Fruit fly (Drosophila melanogaster) whole organism, embryonic: ENCODE measurements around the gene mRpL28.

ENCODE experiments used
- Atf-2 ChIP-seq: fragments of 200-800 bp; sonication (Bioruptor generic); optimal IDR thresholded peaks from 2 replicates; lab custom pipeline; 2016; ENCODE audit warnings: missing biosample characterization, missing genetic modification characterization
- BEAF-32 ChIP-seq: fragments of 200-800 bp; sonication (Bioruptor generic); optimal IDR thresholded peaks from 3 replicates; lab custom pipeline; 2017; ENCODE audit warnings: missing biosample characterization, missing genetic modification characterization, mild to moderate bottlenecking, moderate library complexity, missing genetic modification reagents
- CG13894 ChIP-seq: fragments of 200-800 bp; sonication (Bioruptor generic); optimal IDR thresholded peaks from 3 replicates; lab custom pipeline; 2018; ENCODE audit warnings: missing biosample characterization, mild to moderate bottlenecking, missing genetic modification characterization, moderate library complexity
- CG15514 ChIP-seq: fragments of 200-800 bp; sonication (Bioruptor generic); optimal IDR thresholded peaks from 3 replicates; lab custom pipeline; 2017; ENCODE audit warnings: missing biosample characterization, missing genetic modification characterization, mild to moderate bottlenecking, moderate library complexity, missing genetic modification reagents
- CG15601 ChIP-seq: fragments of 200-800 bp; sonication (Bioruptor generic); optimal IDR thresholded peaks from 3 replicates; lab custom pipeline; 2019; ENCODE audit warnings: missing biosample characterization, mild to moderate bottlenecking, missing genetic modification characterization, moderate library complexity
- CG16779 ChIP-seq: fragments of 200-800 bp; sonication (Bioruptor generic); IDR thresholded peaks from 2 replicates; pipeline ENCODE4 v1.3.6; 2022; ENCODE audit warnings: missing biosample characterization, missing genetic modification characterization
- CG17186 ChIP-seq: fragments of 200-800 bp; sonication (Bioruptor generic); optimal IDR thresholded peaks from 3 replicates; lab custom pipeline; 2017; ENCODE audit warnings: missing biosample characterization, missing genetic modification reagents, missing genetic modification characterization
- CG18011 ChIP-seq: fragments of 200-800 bp; sonication (Bioruptor generic); optimal IDR thresholded peaks from 2 replicates; lab custom pipeline; 2017; ENCODE audit warnings: missing biosample characterization, missing genetic modification characterization, mild to moderate bottlenecking, moderate library complexity, missing genotype
- CG18599 ChIP-seq: fragments of 200-800 bp; sonication (Bioruptor generic); optimal IDR thresholded peaks from 3 replicates; lab custom pipeline; 2017; ENCODE audit warnings: missing biosample characterization, missing genetic modification characterization, mild to moderate bottlenecking, moderate library complexity, missing genetic modification reagents
- CG32532 ChIP-seq: fragments of 200-800 bp; sonication (Bioruptor generic); IDR thresholded peaks from 2 replicates; pipeline ENCODE4 v1.3.6; 2022; ENCODE audit warnings: missing biosample characterization, missing genetic modification characterization
- CG3281 ChIP-seq: fragments of 200-800 bp; sonication (Bioruptor generic); optimal IDR thresholded peaks from 3 replicates; lab custom pipeline; 2017; ENCODE audit warnings: missing biosample characterization, mild to moderate bottlenecking, missing genetic modification characterization
- CG34224 ChIP-seq: fragments of 200-800 bp; sonication (Bioruptor generic); IDR thresholded peaks from 3 replicates; pipeline ENCODE4 v1.3.6; 2022; ENCODE audit warnings: missing biosample characterization, missing genetic modification characterization; ENCODE audit not compliant: partially characterized antibody
- CG34376 ChIP-seq: fragments of 200-800 bp; sonication (Bioruptor generic); optimal IDR thresholded peaks from 2 replicates; lab custom pipeline; 2018; ENCODE audit warnings: missing biosample characterization, mild to moderate bottlenecking, missing genetic modification characterization
- CG6813 ChIP-seq: fragments of 200-800 bp; sonication (Bioruptor generic); optimal IDR thresholded peaks from 2 replicates; lab custom pipeline; 2017; ENCODE audit warnings: missing biosample characterization, missing genetic modification characterization, mild to moderate bottlenecking, moderate library complexity, missing genetic modification reagents
- CG8765 ChIP-seq: fragments of 200-800 bp; sonication (Bioruptor generic); IDR thresholded peaks from 2 replicates; pipeline ENCODE4 v1.3.6; 2022; ENCODE audit warnings: missing biosample characterization, missing genetic modification characterization
- Dbx ChIP-seq: fragments of 200-800 bp; sonication (Bioruptor generic); IDR thresholded peaks from 3 replicates; pipeline ENCODE4 v1.3.6; 2022; ENCODE audit warnings: missing biosample characterization, missing genetic modification characterization
- Deaf1 ChIP-seq: fragments of 200-800 bp; optimal IDR thresholded peaks from 3 replicates; lab custom pipeline; 2019; ENCODE audit warnings: missing biosample characterization, mild to moderate bottlenecking, missing genetic modification characterization, moderate library complexity
- Dref ChIP-seq: fragments of 200-800 bp; sonication (Bioruptor generic); IDR thresholded peaks from 2 replicates; pipeline ENCODE4 v1.3.6; 2022; ENCODE audit warnings: missing biosample characterization, missing genetic modification characterization
- Drgx ChIP-seq: fragments of 200-800 bp; sonication (Bioruptor generic); IDR thresholded peaks from 2 replicates; pipeline ENCODE4 v1.3.6; 2022; ENCODE audit warnings: missing biosample characterization, missing genetic modification characterization
- Ets65A ChIP-seq: fragments of 200-800 bp; sonication (Bioruptor generic); peaks from one replicate; lab custom pipeline; 2016; ENCODE audit warnings: missing biosample characterization, missing genetic modification characterization
- Fer1 ChIP-seq: fragments of 200-800 bp; sonication (Bioruptor generic); optimal IDR thresholded peaks from 2 replicates; lab custom pipeline; 2017; ENCODE audit warnings: missing biosample characterization, mild to moderate bottlenecking, missing genetic modification characterization
- Hand ChIP-seq: fragments of 200-800 bp; sonication (Bioruptor generic); optimal IDR thresholded peaks from 2 replicates; lab custom pipeline; 2017; ENCODE audit warnings: mild to moderate bottlenecking, missing biosample characterization, missing genetic modification reagents, missing genetic modification characterization
- Hmr ChIP-seq: fragments of 200-800 bp; sonication (Bioruptor generic); optimal IDR thresholded peaks from 3 replicates; lab custom pipeline; 2017; ENCODE audit warnings: mild to moderate bottlenecking, missing biosample characterization, missing genetic modification reagents, missing genetic modification characterization
- Jarid2 ChIP-seq: fragments of 200-800 bp; sonication (Bioruptor generic); optimal IDR thresholded peaks from 3 replicates; lab custom pipeline; 2017; ENCODE audit warnings: mild to moderate bottlenecking, missing biosample characterization, missing genetic modification reagents, missing genetic modification characterization
- MESR4 ChIP-seq: fragments of 200-800 bp; sonication (Bioruptor generic); optimal IDR thresholded peaks from 2 replicates; lab custom pipeline; 2018; ENCODE audit warnings: missing biosample characterization, mild to moderate bottlenecking, missing genetic modification characterization, moderate library complexity
- Med ChIP-seq: fragments of 200-800 bp; sonication (Bioruptor generic); peaks from one replicate; lab custom pipeline; 2016; ENCODE audit warnings: missing biosample characterization, missing genetic modification characterization, mild to moderate bottlenecking, inconsistent platforms, moderate library complexity
- Meics ChIP-seq: fragments of 200-800 bp; sonication (Bioruptor generic); optimal IDR thresholded peaks from 2 replicates; lab custom pipeline; 2017; ENCODE audit warnings: missing biosample characterization, mild to moderate bottlenecking, missing genetic modification characterization
- Optix ChIP-seq: fragments of 200-800 bp; sonication (Bioruptor generic); IDR thresholded peaks from 3 replicates; pipeline ENCODE4 v1.3.6; 2022; ENCODE audit warnings: missing biosample characterization, missing genetic modification characterization
- Poxn ChIP-seq: fragments of 200-800 bp; sonication (Bioruptor generic); IDR thresholded peaks from 2 replicates; pipeline ENCODE4 v1.3.6; 2022; ENCODE audit warnings: missing biosample characterization, missing genetic modification characterization
- Rfx ChIP-seq: fragments of 200-800 bp; sonication (Bioruptor generic); IDR thresholded peaks from 2 replicates; pipeline ENCODE4 v1.3.6; 2022; ENCODE audit warnings: missing biosample characterization, missing genetic modification characterization
- bcd ChIP-seq: fragments of 200-800 bp; sonication (Bioruptor generic); optimal IDR thresholded peaks from 2 replicates; lab custom pipeline; 2017; ENCODE audit warnings: missing biosample characterization, mild to moderate bottlenecking, missing genetic modification characterization
- caup ChIP-seq: fragments of 200-800 bp; sonication (Bioruptor generic); optimal IDR thresholded peaks from 3 replicates; lab custom pipeline; 2017; ENCODE audit warnings: missing biosample characterization, mild to moderate bottlenecking, missing genetic modification characterization, moderate library complexity; ENCODE audit not compliant: severe bottlenecking
- ci ChIP-seq: fragments of 200-800 bp; sonication (Bioruptor generic); IDR thresholded peaks from 3 replicates; pipeline ENCODE4 v1.3.6; 2022; ENCODE audit warnings: missing biosample characterization, missing genetic modification characterization
- corto ChIP-seq: fragments of 200-800 bp; sonication (Bioruptor generic); optimal IDR thresholded peaks from 2 replicates; lab custom pipeline; 2016; ENCODE audit warnings: missing biosample characterization, mild to moderate bottlenecking, missing genetic modification characterization, moderate library complexity
- ewg ChIP-seq: fragments of 200-800 bp; sonication (Bioruptor generic); optimal IDR thresholded peaks from 3 replicates; lab custom pipeline; 2017; ENCODE audit warnings: mild to moderate bottlenecking, missing biosample characterization, missing genetic modification reagents, missing genetic modification characterization
- lab ChIP-seq: fragments of 200-800 bp; sonication (Bioruptor generic); optimal IDR thresholded peaks from 3 replicates; lab custom pipeline; 2017; ENCODE audit warnings: missing biosample characterization, missing genetic modification characterization, mild to moderate bottlenecking, moderate library complexity, missing genetic modification reagents
- lbe ChIP-seq: fragments of 200-800 bp; sonication (Bioruptor generic); optimal IDR thresholded peaks from 2 replicates; lab custom pipeline; 2016; ENCODE audit warnings: missing biosample characterization, mild to moderate bottlenecking, missing genetic modification characterization
- mam ChIP-seq: fragments of 200-800 bp; sonication (Bioruptor generic); optimal IDR thresholded peaks from 3 replicates; lab custom pipeline; 2016; ENCODE audit warnings: missing biosample characterization, missing genetic modification characterization
- nom ChIP-seq: fragments of 200-800 bp; sonication (Bioruptor generic); optimal IDR thresholded peaks from 2 replicates; lab custom pipeline; 2017; ENCODE audit warnings: missing biosample characterization, missing genetic modification characterization, mild to moderate bottlenecking, moderate library complexity, missing genetic modification reagents
- pb ChIP-seq: fragments of 200-800 bp; sonication (Bioruptor generic); optimal IDR thresholded peaks from 3 replicates; lab custom pipeline; 2016; ENCODE audit warnings: missing biosample characterization, missing genetic modification characterization
- ro ChIP-seq: fragments of 200-800 bp; sonication (Bioruptor generic); IDR thresholded peaks from 2 replicates; pipeline ENCODE4 v1.3.6; 2022; ENCODE audit warnings: missing biosample characterization, missing genetic modification characterization
- scrt ChIP-seq: fragments of 200-800 bp; sonication (Bioruptor generic); optimal IDR thresholded peaks from 2 replicates; lab custom pipeline; 2018; ENCODE audit warnings: missing biosample characterization, mild to moderate bottlenecking, missing genetic modification characterization, moderate library complexity
- slp2 ChIP-seq: fragments of 200-800 bp; sonication (Bioruptor generic); optimal IDR thresholded peaks from 2 replicates; lab custom pipeline; 2016; ENCODE audit warnings: missing biosample characterization, missing genetic modification characterization
- tio ChIP-seq: fragments of 200-800 bp; sonication (Bioruptor generic); optimal IDR thresholded peaks from 2 replicates; lab custom pipeline; 2017; ENCODE audit warnings: missing biosample characterization, missing genetic modification characterization, inconsistent platforms

The mRpL28 gene

dm6 chr2L:4936325-4936869 lies 37.4 kb upstream of the mRpL28 start, which contains the start of gene hoe2:
Gene hoe2 (minus strand): TSS chr2L:4936450.
- TF ChIP-seq Hmr (GFP tag; lab: Kevin White, UChicago): peak; percentile 71
- TF ChIP-seq CG15514 (GFP tag; lab: Kevin White, UChicago): peak; percentile 48
- peak; percentile 94 for TF ChIP-seq Deaf1 (tag; lab: Kevin White, UChicago)
- no peak for TF ChIP-seq ro
- peak; percentile 7 for TF ChIP-seq caup
- peak; percentile 41; the same call in 1 of the 2 replicates for TF ChIP-seq CG32532 (GFP tag; lab: Robert Waterston, UW)
- no peak for TF ChIP-seq Optix (GFP tag; lab: Robert Waterston, UW)
- TF ChIP-seq CG16779 (GFP tag; lab: Robert Waterston, UW): 0 out of 2 replicates have a peak, but pooled peaks have one; percentile 29
- peak; percentile 55 for TF ChIP-seq lab (GFP tag; lab: Kevin White, UChicago)
- TF ChIP-seq Rfx: 0 out of 2 replicates have a peak, but pooled peaks have one; percentile 20
- peak; percentile 37 for TF ChIP-seq CG34376 (GFP tag; lab: Kevin White, UChicago)
- TF ChIP-seq Hand (GFP tag; lab: Kevin White, UChicago): peak; percentile 38
- peak; percentile 18 for TF ChIP-seq Ets65A
- TF ChIP-seq CG13894: peak; percentile 79
- no peak for TF ChIP-seq Poxn (GFP tag; lab: Robert Waterston, UW)
- TF ChIP-seq pb: no peak
- TF ChIP-seq Med: peak; percentile 38
- peak; percentile 94 for TF ChIP-seq scrt (GFP tag; lab: Kevin White, UChicago)
- TF ChIP-seq CG15601 (tag; lab: Kevin White, UChicago): peak; percentile 94
- no peak for TF ChIP-seq nom (GFP tag; lab: Kevin White, UChicago)
- peak; percentile 38; the same call in 1 of the 3 replicates for TF ChIP-seq Dbx (GFP tag; lab: Robert Waterston, UW)
- 0 out of 2 replicates have a peak, but pooled peaks have one; percentile 16 for TF ChIP-seq Drgx (GFP tag; lab: Robert Waterston, UW)
- TF ChIP-seq Jarid2 (GFP tag; lab: Kevin White, UChicago): peak; percentile 23
- no peak for TF ChIP-seq slp2 (GFP tag; lab: Kevin White, UChicago)
- no peak for TF ChIP-seq mam (GFP tag; lab: Kevin White, UChicago)
- TF ChIP-seq Fer1 (GFP tag; lab: Kevin White, UChicago): peak; percentile 80
- TF ChIP-seq CG18011 (GFP tag; lab: Kevin White, UChicago): no peak
- no peak for TF ChIP-seq MESR4 (GFP tag; lab: Kevin White, UChicago)
- TF ChIP-seq CG17186 (GFP tag; lab: Kevin White, UChicago): no peak
- TF ChIP-seq CG18599 (GFP tag; lab: Kevin White, UChicago): peak; percentile 57
- peak; percentile 31 for TF ChIP-seq CG3281 (GFP tag; lab: Kevin White, UChicago)
- peak; percentile 4 for TF ChIP-seq Meics
- peak; percentile 15 for TF ChIP-seq CG6813 (GFP tag; lab: Kevin White, UChicago)
- peak; percentile 11; the same call in 1 of the 2 replicates for TF ChIP-seq Dref (GFP tag; lab: Robert Waterston, UW)
- peak; percentile 57 for TF ChIP-seq ewg
- TF ChIP-seq Atf-2 (GFP tag; lab: Kevin White, UChicago): no peak
- 0 out of 3 replicates have a peak, but pooled peaks have one; percentile 9 for TF ChIP-seq CG34224 (GFP tag; lab: Robert Waterston, UW)

dm6 chr2L:4937060-4937459 lies 36.7 kb upstream of the mRpL28 start, which contains the start of gene Sgs1:
Gene Sgs1 (plus strand): TSS chr2L:4937409.
- no peak for TF ChIP-seq CG8765 (GFP tag; lab: Robert Waterston, UW)
- TF ChIP-seq tio (GFP tag; lab: Kevin White, UChicago): no peak
- TF ChIP-seq ci (GFP tag; lab: Robert Waterston, UW): no peak
- TF ChIP-seq corto (GFP tag; lab: Kevin White, UChicago): peak; percentile 25
- TF ChIP-seq BEAF-32 (GFP tag; lab: Kevin White, UChicago): no peak
- TF ChIP-seq lbe: peak; percentile 16
- TF ChIP-seq bcd (GFP tag; lab: Kevin White, UChicago): no peak
- no peak for TF ChIP-seq Med
